Fruit fly (Drosophila melanogaster) whole organism, embryonic: ENCODE measurements around the gene CG44044.

Experiments
- Asciz ChIP-seq: fragments of 200-800 bp; sonication (Bioruptor generic); optimal IDR thresholded peaks from 2 replicates; lab custom pipeline; 2017; ENCODE audit warnings: missing biosample characterization, mild to moderate bottlenecking, missing genetic modification characterization, missing genetic modification reagents
- Blimp-1 ChIP-seq: fragments of 200-800 bp; sonication (Bioruptor generic); optimal IDR thresholded peaks from 3 replicates; lab custom pipeline; 2018; ENCODE audit warnings: missing biosample characterization, missing genetic modification characterization, mild to moderate bottlenecking, moderate library complexity, missing genetic modification reagents
- CG10565 ChIP-seq: fragments of 200-800 bp; sonication (Bioruptor generic); optimal IDR thresholded peaks from 3 replicates; lab custom pipeline; 2016; ENCODE audit warnings: missing biosample characterization, mild to moderate bottlenecking, missing genetic modification characterization
- CG10959 ChIP-seq: fragments of 200-800 bp; sonication (Bioruptor generic); IDR thresholded peaks from 2 replicates; pipeline ENCODE4 v1.3.6; 2022; ENCODE audit warnings: missing biosample characterization, missing genetic modification characterization
- CG11247 ChIP-seq: fragments of 200-800 bp; sonication (Bioruptor generic); IDR thresholded peaks from 2 replicates; pipeline ENCODE4 v1.3.6; 2022; ENCODE audit warnings: missing biosample characterization, missing genetic modification characterization
- CG15696 ChIP-seq: fragments of 200-800 bp; sonication (Bioruptor generic); optimal IDR thresholded peaks from 2 replicates; lab custom pipeline; 2019; ENCODE audit warnings: missing biosample characterization, mild to moderate bottlenecking, missing genetic modification characterization, moderate library complexity
- CG1602 ChIP-seq: fragments of 200-800 bp; sonication (Bioruptor generic); optimal IDR thresholded peaks from 3 replicates; lab custom pipeline; 2016; ENCODE audit warnings: missing biosample characterization, missing genetic modification characterization
- CG2202 ChIP-seq: fragments of 200-800 bp; sonication (Bioruptor generic); optimal IDR thresholded peaks from 2 replicates; lab custom pipeline; 2018; ENCODE audit warnings: missing biosample characterization, mild to moderate bottlenecking, missing genetic modification characterization
- CG33213 ChIP-seq: fragments of 200-800 bp; sonication (Bioruptor generic); optimal IDR thresholded peaks from 3 replicates; lab custom pipeline; 2016; ENCODE audit warnings: missing biosample characterization, missing genetic modification characterization
- CG4328 ChIP-seq: fragments of 200-800 bp; sonication (Bioruptor generic); optimal IDR thresholded peaks from 3 replicates; lab custom pipeline; 2017; ENCODE audit warnings: missing biosample characterization, missing genetic modification reagents, missing genetic modification characterization
- CG43689 ChIP-seq: fragments of 200-800 bp; sonication (Bioruptor generic); IDR thresholded peaks from 2 replicates; pipeline ENCODE4 v1.3.6; 2022; ENCODE audit warnings: missing biosample characterization, missing genetic modification characterization
- CG4424 ChIP-seq: fragments of 200-800 bp; sonication (Bioruptor generic); optimal IDR thresholded peaks from 3 replicates; lab custom pipeline; 2016; ENCODE audit warnings: missing biosample characterization, missing genetic modification characterization
- CG4730 ChIP-seq: fragments of 200-800 bp; sonication (Bioruptor generic); IDR thresholded peaks from 2 replicates; pipeline ENCODE4 v1.3.6; 2022; ENCODE audit warnings: missing biosample characterization, missing genetic modification characterization
- CG6791 ChIP-seq: fragments of 200-800 bp; sonication (Bioruptor generic); IDR thresholded peaks from 3 replicates; pipeline ENCODE4 v1.3.6; 2022; ENCODE audit warnings: missing biosample characterization, missing genetic modification characterization; ENCODE audit not compliant: partially characterized antibody
- CG7357 ChIP-seq: fragments of 200-800 bp; sonication (Bioruptor generic); IDR thresholded peaks from 3 replicates; pipeline ENCODE4 v1.3.6; 2022; ENCODE audit warnings: missing biosample characterization, missing genetic modification characterization
- CHES-1-like ChIP-seq: fragments of 200-800 bp; sonication (Bioruptor generic); optimal IDR thresholded peaks from 2 replicates; lab custom pipeline; 2016; ENCODE audit warnings: missing biosample characterization, missing genetic modification characterization
- Camta ChIP-seq: fragments of 200-800 bp; sonication (Bioruptor generic); optimal IDR thresholded peaks from 2 replicates; lab custom pipeline; 2016; ENCODE audit warnings: missing biosample characterization, missing genetic modification characterization
- Dfd ChIP-seq, 2 experiments: fragments of >200 bp; optimal IDR thresholded peaks; 2 replicates each; lab custom pipeline; 2017; ENCODE audit warnings: missing biosample characterization in 2 of 2, missing genetic modification characterization in 2 of 2
- GATAe ChIP-seq: fragments of 200-800 bp; sonication (Bioruptor generic); conservative IDR thresholded peaks from 2 replicates; pipeline ENCODE4 v1.3.6; 2022; ENCODE audit warnings: missing biosample characterization, missing genetic modification characterization
- H2.0 ChIP-seq: fragments of 200-800 bp; sonication (Bioruptor generic); IDR thresholded peaks from 2 replicates; pipeline ENCODE4 v1.3.6; 2022; ENCODE audit warnings: missing biosample characterization, missing genetic modification characterization
- HHEX ChIP-seq: fragments of 200-800 bp; sonication (Bioruptor generic); optimal IDR thresholded peaks from 3 replicates; lab custom pipeline; 2017; ENCODE audit warnings: missing biosample characterization, mild to moderate bottlenecking, missing genetic modification characterization, missing genetic modification reagents
- HLH4C ChIP-seq: fragments of 200-800 bp; sonication (Bioruptor generic); IDR thresholded peaks from 3 replicates; pipeline ENCODE4 v1.3.6; 2022; ENCODE audit warnings: missing biosample characterization, missing genetic modification characterization; ENCODE audit not compliant: partially characterized antibody
- MTF-1 ChIP-seq: fragments of 200-800 bp; sonication (Bioruptor generic); optimal IDR thresholded peaks from 2 replicates; lab custom pipeline; 2018; ENCODE audit warnings: missing biosample characterization, mild to moderate bottlenecking, missing genetic modification characterization, borderline replicate concordance
- Nf-YC ChIP-seq: fragments of 200-800 bp; optimal IDR thresholded peaks from 3 replicates; lab custom pipeline; 2019; ENCODE audit warnings: missing biosample characterization, mild to moderate bottlenecking, missing genetic modification characterization, moderate library complexity
- Poxn ChIP-seq: fragments of 200-800 bp; sonication (Bioruptor generic); IDR thresholded peaks from 2 replicates; pipeline ENCODE4 v1.3.6; 2022; ENCODE audit warnings: missing biosample characterization, missing genetic modification characterization
- Sin3A ChIP-seq: fragments of >200 bp; optimal IDR thresholded peaks from 2 replicates; lab custom pipeline; 2018
- ac ChIP-seq: fragments of 200-800 bp; sonication (Bioruptor generic); optimal IDR thresholded peaks from 3 replicates; lab custom pipeline; 2017; ENCODE audit warnings: missing biosample characterization, mild to moderate bottlenecking, missing genetic modification characterization
- aop ChIP-seq: fragments of 200-800 bp; sonication (Bioruptor generic); IDR thresholded peaks from 2 replicates; pipeline ENCODE4 v1.3.6; 2022; ENCODE audit warnings: missing biosample characterization, missing genetic modification characterization
- chinmo ChIP-seq: fragments of 200-800 bp; sonication (Bioruptor generic); IDR thresholded peaks from 4 replicates; pipeline ENCODE4 v1.3.6; 2022; ENCODE audit warnings: missing biosample characterization, missing genetic modification characterization; ENCODE audit not compliant: partially characterized antibody
- corto ChIP-seq: fragments of 200-800 bp; sonication (Bioruptor generic); optimal IDR thresholded peaks from 2 replicates; lab custom pipeline; 2016; ENCODE audit warnings: missing biosample characterization, mild to moderate bottlenecking, missing genetic modification characterization, moderate library complexity
- crc ChIP-seq: fragments of 200-800 bp; sonication (Bioruptor generic); optimal IDR thresholded peaks from 2 replicates; lab custom pipeline; 2016; ENCODE audit warnings: missing biosample characterization, missing genetic modification characterization
- dmrt11E ChIP-seq: fragments of 200-800 bp; sonication (Bioruptor generic); optimal IDR thresholded peaks from 3 replicates; lab custom pipeline; 2018; ENCODE audit warnings: missing biosample characterization, mild to moderate bottlenecking, missing genetic modification characterization, moderate library complexity
- esg ChIP-seq: fragments of 200-800 bp; sonication (Bioruptor generic); conservative IDR thresholded peaks from 2 replicates; pipeline ENCODE4 v1.3.6; 2022; ENCODE audit warnings: missing biosample characterization, missing genetic modification characterization
- eyg ChIP-seq: fragments of 200-800 bp; sonication (Bioruptor generic); optimal IDR thresholded peaks from 3 replicates; lab custom pipeline; 2016; ENCODE audit warnings: missing biosample characterization, missing genetic modification characterization
- fd3F ChIP-seq: fragments of 200-800 bp; sonication (Bioruptor generic); optimal IDR thresholded peaks from 2 replicates; lab custom pipeline; 2018; ENCODE audit warnings: missing biosample characterization, mild to moderate bottlenecking, missing genetic modification characterization, moderate library complexity
- h ChIP-seq: fragments of >200 bp; optimal IDR thresholded peaks from 2 replicates; lab custom pipeline; 2017
- inv ChIP-seq: fragments of 200-800 bp; sonication (Bioruptor generic); IDR thresholded peaks from 2 replicates; pipeline ENCODE4 v1.3.6; 2022; ENCODE audit warnings: missing biosample characterization, missing genetic modification characterization; ENCODE audit not compliant: partially characterized antibody
- kay ChIP-seq: fragments of 200-800 bp; sonication (Bioruptor generic); optimal IDR thresholded peaks from 2 replicates; lab custom pipeline; 2016; ENCODE audit warnings: missing biosample characterization, missing genetic modification characterization
- kni ChIP-seq: fragments of 200-800 bp; sonication (Bioruptor generic); optimal IDR thresholded peaks from 3 replicates; lab custom pipeline; 2017; ENCODE audit warnings: mild to moderate bottlenecking, missing biosample characterization, missing genetic modification reagents, missing genetic modification characterization
- lbe ChIP-seq: fragments of 200-800 bp; sonication (Bioruptor generic); optimal IDR thresholded peaks from 2 replicates; lab custom pipeline; 2016; ENCODE audit warnings: missing biosample characterization, mild to moderate bottlenecking, missing genetic modification characterization
- luna ChIP-seq: fragments of 200-800 bp; sonication (Bioruptor generic); optimal IDR thresholded peaks from 2 replicates; lab custom pipeline; 2016; ENCODE audit warnings: missing biosample characterization, missing genetic modification characterization
- onecut ChIP-seq: fragments of 200-800 bp; sonication (Bioruptor generic); IDR thresholded peaks from 2 replicates; pipeline ENCODE4 v1.3.6; 2022; ENCODE audit warnings: missing biosample characterization, missing genetic modification characterization
- psq ChIP-seq: fragments of 200-800 bp; sonication (Bioruptor generic); optimal IDR thresholded peaks from 2 replicates; lab custom pipeline; 2017; ENCODE audit warnings: missing biosample characterization, missing genetic modification characterization
- pum ChIP-seq: fragments of 200-800 bp; sonication (Bioruptor generic); optimal IDR thresholded peaks from 2 replicates; lab custom pipeline; 2016; ENCODE audit warnings: missing biosample characterization, missing genetic modification characterization
- ro ChIP-seq: fragments of 200-800 bp; sonication (Bioruptor generic); IDR thresholded peaks from 2 replicates; pipeline ENCODE4 v1.3.6; 2022; ENCODE audit warnings: missing biosample characterization, missing genetic modification characterization
- row ChIP-seq: fragments of 200-800 bp; sonication (Bioruptor generic); IDR thresholded peaks from 3 replicates; pipeline ENCODE4 v1.3.6; 2022; ENCODE audit warnings: missing biosample characterization, missing genetic modification characterization
- sna ChIP-seq: fragments of 200-800 bp; sonication (Bioruptor generic); IDR thresholded peaks from 2 replicates; pipeline ENCODE4 v1.3.6; 2022; ENCODE audit warnings: missing biosample characterization, missing genetic modification characterization; ENCODE audit not compliant: partially characterized antibody
- sug ChIP-seq: fragments of 200-800 bp; optimal IDR thresholded peaks from 2 replicates; lab custom pipeline; 2019; ENCODE audit warnings: missing biosample characterization, mild to moderate bottlenecking, missing genetic modification characterization, moderate library complexity
- tap ChIP-seq: fragments of 200-800 bp; optimal IDR thresholded peaks from 3 replicates; lab custom pipeline; 2019; ENCODE audit warnings: missing biosample characterization, mild to moderate bottlenecking, missing genetic modification characterization, moderate library complexity
- tup ChIP-seq: fragments of 200-800 bp; sonication (Bioruptor generic); optimal IDR thresholded peaks from 2 replicates; lab custom pipeline; 2016; ENCODE audit warnings: missing biosample characterization, mild to moderate bottlenecking, missing genetic modification characterization, moderate library complexity
- unc-4 ChIP-seq: fragments of 200-800 bp; sonication (Bioruptor generic); IDR thresholded peaks from 2 replicates; pipeline ENCODE4 v1.3.6; 2022; ENCODE audit warnings: missing biosample characterization, missing genetic modification characterization; ENCODE audit not compliant: partially characterized antibody

CG44044 gene

DNA sequence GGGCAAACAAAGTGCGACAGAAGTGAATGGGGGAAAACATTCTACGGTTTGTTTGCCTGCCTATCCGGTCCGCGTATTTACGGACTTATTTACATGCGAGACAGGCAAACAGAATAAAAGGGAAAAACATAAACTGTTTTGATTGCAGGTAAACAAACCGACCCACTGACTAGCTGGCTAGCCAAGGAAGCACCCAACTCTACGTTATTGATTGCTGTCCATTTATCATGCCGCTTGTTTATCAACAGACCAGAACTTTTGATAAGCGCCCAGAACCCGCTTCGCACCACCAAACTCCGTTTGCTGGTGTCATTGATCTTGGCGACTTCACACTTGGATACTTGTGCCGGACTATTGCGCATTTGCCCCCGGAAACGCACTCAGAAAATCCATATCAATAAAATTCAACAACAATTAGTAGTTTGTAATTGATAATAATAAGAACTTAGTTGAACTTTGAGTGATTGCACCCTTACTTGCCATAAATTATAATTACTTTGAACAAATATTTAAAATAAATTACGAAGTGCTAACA lies 10.2 kb downstream of the CG44044 start (continued):
- TF ChIP-seq CG43689 (GFP tag; lab: Robert Waterston, UW) (no peak), ac (peak; percentile 60), dmrt11E (tag; lab: Kevin White, UChicago) (peak; percentile 79), CG6791 (GFP tag; lab: Robert Waterston, UW) (no peak), onecut (GFP tag; lab: Robert Waterston, UW) (peak; percentile 52), CG33213 (GFP tag; lab: Kevin White, UChicago) (peak; percentile 73), CG15696 (tag; lab: Kevin White, UChicago) (peak; percentile 51), CG2202 (tag; lab: Kevin White, UChicago) (peak; percentile 88), unc-4 (no peak), H2.0 (no peak), CG1602 (peak; percentile 29), luna (no peak), inv (no peak), CG10959 (no peak), chinmo (GFP tag; lab: Robert Waterston, UW) (0 out of 4 replicates have a peak, but pooled peaks have one; percentile 29), CG4424 (GFP tag; lab: Kevin White, UChicago) (peak; percentile 28), lbe (GFP tag; lab: Kevin White, UChicago) (peak; percentile 39), aop (no peak), tap (tag; lab: Kevin White, UChicago) (peak; percentile 16), row (GFP tag; lab: Robert Waterston, UW) (peak; percentile 36; the same call in 1 of the 3 replicates), CG11247 (GFP tag; lab: Robert Waterston, UW) (peak; percentile 58), kni (peak; percentile 82), Nf-YC (tag; lab: Kevin White, UChicago) (no peak), GATAe (0 out of 2 replicates have a peak, but pooled peaks have one; percentile 8), corto (GFP tag; lab: Kevin White, UChicago) (no peak), Camta (peak; percentile 70), pum (peak; percentile 19), kay (GFP tag; lab: Kevin White, UChicago) (peak; percentile 59), Blimp-1 (peak; percentile 49), crc (GFP tag; lab: Kevin White, UChicago) (peak; percentile 20), HLH4C (GFP tag; lab: Robert Waterston, UW) (no peak), CG10565 (no peak), CG7357 (GFP tag; lab: Robert Waterston, UW) (no peak), psq (peak; percentile 30), CG4328 (GFP tag; lab: Kevin White, UChicago) (peak; percentile 73), fd3F (peak; percentile 52), tup (peak; percentile 44), esg (GFP tag; lab: Robert Waterston, UW) (no peak), MTF-1 (peak; percentile 52), CG4730 (peak; percentile 30; the same call in 1 of the 2 replicates), Dfd (GFP tag; optimal IDR thresholded peaks at IDR 0.05; lab: Kevin White, UChicago) (no peak), CHES-1-like (GFP tag; lab: Kevin White, UChicago) (peak; percentile 74), sug (tag; lab: Kevin White, UChicago) (peak; percentile 38), h (lab: Kevin White, UChicago) (no peak), Asciz (GFP tag; lab: Kevin White, UChicago) (peak; percentile 14), ro (peak; percentile 33; the same call in 1 of the 2 replicates), HHEX (GFP tag; lab: Kevin White, UChicago) (peak; percentile 58), sna (GFP tag; lab: Robert Waterston, UW) (no peak), Poxn (GFP tag; lab: Robert Waterston, UW) (no peak), eyg (GFP tag; lab: Kevin White, UChicago) (no peak), Sin3A (lab: Kevin White, UChicago) (no peak)
